Fruit fly (Drosophila melanogaster) whole organism: ENCODE data around the gene Cat.

Experiments used
- CG8478 ChIP-seq: fragments of >200 bp; optimal IDR thresholded peaks from 2 replicates; lab custom pipeline; 2018; ENCODE audit warnings: inconsistent platforms
- pan ChIP-seq: fragments of >200 bp; optimal IDR thresholded peaks from 2 replicates; lab custom pipeline; 2017
- psq ChIP-seq: fragments of >200 bp; optimal IDR thresholded peaks from 2 replicates; lab custom pipeline; 2017

- TF ChIP-seq pan (lab: Kevin White, UChicago), result no peak
- no peak for TF ChIP-seq CG8478 (lab: Kevin White, UChicago)
- TF ChIP-seq psq (lab: Kevin White, UChicago), result no peak
Observed at dm6 chr3L:18822450-18823220, at the start of gene Cat.
